Fruit fly (Drosophila melanogaster) whole organism, embryonic: ENCODE results near the gene Cyp18a1.

ENCODE experiments used
- BtbVII ChIP-seq: fragments of 200-800 bp; sonication (Bioruptor generic); optimal IDR thresholded peaks from 3 replicates; lab custom pipeline; 2017; ENCODE audit warnings: missing biosample characterization, mild to moderate bottlenecking, missing genetic modification characterization
- CG1233 ChIP-seq: fragments of 200-800 bp; sonication (Bioruptor generic); optimal IDR thresholded peaks from 4 replicates; lab custom pipeline; 2018; ENCODE audit warnings: missing biosample characterization, mild to moderate bottlenecking, missing genetic modification characterization
- CG12942 ChIP-seq: fragments of 200-800 bp; sonication (Bioruptor generic); optimal IDR thresholded peaks from 3 replicates; lab custom pipeline; 2016; ENCODE audit warnings: missing biosample characterization, missing genetic modification characterization
- CG13287 ChIP-seq: fragments of 200-800 bp; sonication (Bioruptor generic); IDR thresholded peaks from 2 replicates; pipeline ENCODE4 v1.3.6; 2022; ENCODE audit warnings: missing biosample characterization, missing genetic modification characterization; ENCODE audit not compliant: partially characterized antibody
- CG15269 ChIP-seq: fragments of 200-800 bp; sonication (Bioruptor generic); optimal IDR thresholded peaks from 2 replicates; lab custom pipeline; 2018; ENCODE audit warnings: missing biosample characterization, mild to moderate bottlenecking, missing genetic modification characterization, moderate library complexity
- CG18476 ChIP-seq: fragments of 200-800 bp; sonication (Bioruptor generic); optimal IDR thresholded peaks from 2 replicates; lab custom pipeline; 2016; ENCODE audit warnings: missing biosample characterization, mild to moderate bottlenecking, missing genetic modification characterization
- CG2678 ChIP-seq: fragments of 200-800 bp; sonication (Bioruptor generic); optimal IDR thresholded peaks from 3 replicates; lab custom pipeline; 2019; ENCODE audit warnings: missing biosample characterization, mild to moderate bottlenecking, missing genetic modification characterization, moderate library complexity
- CG2889 ChIP-seq: fragments of 200-800 bp; sonication (Bioruptor generic); IDR thresholded peaks from 3 replicates; pipeline ENCODE4 v1.3.6; 2022; ENCODE audit warnings: missing biosample characterization, missing genetic modification characterization
- CG31388 ChIP-seq: fragments of 200-800 bp; sonication (Bioruptor generic); optimal IDR thresholded peaks from 2 replicates; lab custom pipeline; 2016; ENCODE audit warnings: missing biosample characterization, missing genetic modification characterization
- CG4360 ChIP-seq: fragments of 200-800 bp; sonication (Bioruptor generic); IDR thresholded peaks from 2 replicates; pipeline ENCODE4 v1.3.6; 2022; ENCODE audit warnings: missing biosample characterization, missing genetic modification characterization
- CG43689 ChIP-seq: fragments of 200-800 bp; sonication (Bioruptor generic); IDR thresholded peaks from 2 replicates; pipeline ENCODE4 v1.3.6; 2022; ENCODE audit warnings: missing biosample characterization, missing genetic modification characterization
- CG4424 ChIP-seq: fragments of 200-800 bp; sonication (Bioruptor generic); optimal IDR thresholded peaks from 3 replicates; lab custom pipeline; 2016; ENCODE audit warnings: missing biosample characterization, missing genetic modification characterization
- CG7928 ChIP-seq: fragments of 200-800 bp; sonication (Bioruptor generic); optimal IDR thresholded peaks from 2 replicates; lab custom pipeline; 2017; ENCODE audit warnings: missing biosample characterization, mild to moderate bottlenecking, missing genetic modification characterization
- CG7987 ChIP-seq: fragments of 200-800 bp; sonication (Bioruptor generic); optimal IDR thresholded peaks from 2 replicates; lab custom pipeline; 2018; ENCODE audit warnings: missing biosample characterization, mild to moderate bottlenecking, missing genetic modification characterization, moderate library complexity
- CG8388 ChIP-seq: fragments of 200-800 bp; sonication (Bioruptor generic); optimal IDR thresholded peaks from 2 replicates; lab custom pipeline; 2019; ENCODE audit warnings: missing biosample characterization, mild to moderate bottlenecking, missing genetic modification characterization, moderate library complexity
- Dad ChIP-seq: fragments of 200-800 bp; sonication (Bioruptor generic); optimal IDR thresholded peaks from 3 replicates; lab custom pipeline; 2016; ENCODE audit warnings: missing biosample characterization, missing genetic modification characterization
- Dip3 ChIP-seq: fragments of 200-800 bp; sonication (Bioruptor generic); optimal IDR thresholded peaks from 3 replicates; lab custom pipeline; 2016; ENCODE audit warnings: missing biosample characterization, missing genetic modification characterization
- E2f2 ChIP-seq: fragments of 200-800 bp; sonication (Bioruptor generic); IDR thresholded peaks from 2 replicates; pipeline ENCODE4 v1.3.6; 2022; ENCODE audit warnings: missing biosample characterization, missing genetic modification characterization
- Elba2 ChIP-seq: fragments of 200-800 bp; sonication (Bioruptor generic); optimal IDR thresholded peaks from 3 replicates; lab custom pipeline; 2016; ENCODE audit warnings: missing biosample characterization, missing genetic modification characterization
- GATAe ChIP-seq: fragments of 200-800 bp; sonication (Bioruptor generic); conservative IDR thresholded peaks from 2 replicates; pipeline ENCODE4 v1.3.6; 2022; ENCODE audit warnings: missing biosample characterization, missing genetic modification characterization
- Gug ChIP-seq: fragments of 200-800 bp; sonication (Bioruptor generic); IDR thresholded peaks from 4 replicates; pipeline ENCODE4 v1.3.6; 2022; ENCODE audit warnings: missing biosample characterization, missing genetic modification characterization
- HHEX ChIP-seq: fragments of 200-800 bp; sonication (Bioruptor generic); optimal IDR thresholded peaks from 3 replicates; lab custom pipeline; 2017; ENCODE audit warnings: missing biosample characterization, mild to moderate bottlenecking, missing genetic modification characterization, missing genetic modification reagents
- HLHmδ ChIP-seq: fragments of 200-800 bp; sonication (Bioruptor generic); optimal IDR thresholded peaks from 2 replicates; lab custom pipeline; 2018; ENCODE audit warnings: missing biosample characterization, mild to moderate bottlenecking, missing genetic modification characterization, moderate library complexity
- Hsf ChIP-seq: fragments of 200-800 bp; sonication (Bioruptor generic); optimal IDR thresholded peaks from 3 replicates; lab custom pipeline; 2016; ENCODE audit warnings: missing biosample characterization, missing genetic modification characterization
- NFAT ChIP-seq: fragments of 200-800 bp; sonication (Bioruptor generic); IDR thresholded peaks from 2 replicates; pipeline ENCODE4 v1.3.6; 2022; ENCODE audit warnings: missing biosample characterization, missing genetic modification characterization
- Oaz ChIP-seq: fragments of 200-800 bp; sonication (Bioruptor generic); IDR thresholded peaks from 2 replicates; pipeline ENCODE4 v1.3.6; 2022; ENCODE audit warnings: missing biosample characterization, missing genetic modification characterization
- Ptx1 ChIP-seq: fragments of 200-800 bp; sonication (Bioruptor generic); IDR thresholded peaks from 2 replicates; pipeline ENCODE4 v1.3.6; 2022; ENCODE audit warnings: missing biosample characterization, missing genetic modification characterization
- Rx ChIP-seq: fragments of 200-800 bp; sonication (Bioruptor generic); IDR thresholded peaks from 2 replicates; pipeline ENCODE4 v1.3.6; 2022; ENCODE audit warnings: missing biosample characterization, missing genetic modification characterization
- Side ChIP-seq: fragments of 200-800 bp; sonication (Bioruptor generic); optimal IDR thresholded peaks from 2 replicates; lab custom pipeline; 2016; ENCODE audit warnings: missing biosample characterization, missing genetic modification characterization
- Trl ChIP-seq, 3 experiments: fragments of >200 bp in 2 of 3; fragments of 200-800 bp in 1 of 3; sonication (Bioruptor generic) in 1 of 3; optimal IDR thresholded peaks; 2 replicates in 1 of 3; 3 replicates in 2 of 3; lab custom pipeline; 2016 to 2017; ENCODE audit warnings: missing biosample characterization in 1 of 3, missing genetic modification characterization in 1 of 3
- ato ChIP-seq: fragments of 200-800 bp; sonication (Bioruptor generic); IDR thresholded peaks from 2 replicates; pipeline ENCODE4 v1.3.6; 2022; ENCODE audit warnings: missing biosample characterization, missing genetic modification characterization; ENCODE audit not compliant: partially characterized antibody
- cg ChIP-seq: fragments of 200-800 bp; sonication (Bioruptor generic); optimal IDR thresholded peaks from 3 replicates; lab custom pipeline; 2019; ENCODE audit warnings: missing biosample characterization, mild to moderate bottlenecking, missing genetic modification characterization, moderate library complexity
- chif ChIP-seq, 2 experiments: fragments of 200-800 bp; sonication (Bioruptor generic); optimal IDR thresholded peaks; 3 replicates each; lab custom pipeline; 2016; ENCODE audit warnings: missing biosample characterization in 2 of 2, missing genetic modification characterization in 2 of 2
- chm ChIP-seq: fragments of 200-800 bp; sonication (Bioruptor generic); IDR thresholded peaks from 2 replicates; pipeline ENCODE4 v1.3.6; 2022; ENCODE audit warnings: missing biosample characterization, missing genetic modification characterization
- chn ChIP-seq: fragments of 200-800 bp; sonication (Bioruptor generic); optimal IDR thresholded peaks from 2 replicates; lab custom pipeline; 2016; ENCODE audit warnings: missing biosample characterization, missing genetic modification characterization
- dm ChIP-seq: fragments of 200-800 bp; sonication (Bioruptor generic); optimal IDR thresholded peaks from 3 replicates; lab custom pipeline; 2016; ENCODE audit warnings: missing biosample characterization, missing genetic modification characterization
- ham ChIP-seq: fragments of 200-800 bp; sonication (Bioruptor generic); IDR thresholded peaks from 2 replicates; pipeline ENCODE4 v1.3.6; 2022; ENCODE audit warnings: missing biosample characterization, missing genetic modification characterization
- jumu ChIP-seq: fragments of 200-800 bp; sonication (Bioruptor generic); optimal IDR thresholded peaks from 3 replicates; lab custom pipeline; 2016; ENCODE audit warnings: missing biosample characterization, missing genetic modification characterization
- ken ChIP-seq: fragments of 200-800 bp; sonication (Bioruptor generic); IDR thresholded peaks from 3 replicates; pipeline ENCODE4 v1.3.6; 2022; ENCODE audit warnings: missing biosample characterization, missing genetic modification characterization
- kni ChIP-seq: fragments of 200-800 bp; sonication (Bioruptor generic); optimal IDR thresholded peaks from 3 replicates; lab custom pipeline; 2017; ENCODE audit warnings: mild to moderate bottlenecking, missing biosample characterization, missing genetic modification reagents, missing genetic modification characterization
- lbe ChIP-seq: fragments of 200-800 bp; sonication (Bioruptor generic); optimal IDR thresholded peaks from 2 replicates; lab custom pipeline; 2016; ENCODE audit warnings: missing biosample characterization, mild to moderate bottlenecking, missing genetic modification characterization
- luna ChIP-seq: fragments of 200-800 bp; sonication (Bioruptor generic); optimal IDR thresholded peaks from 2 replicates; lab custom pipeline; 2016; ENCODE audit warnings: missing biosample characterization, missing genetic modification characterization
- otp ChIP-seq: fragments of 200-800 bp; sonication (Bioruptor generic); IDR thresholded peaks from 3 replicates; pipeline ENCODE4, ENCODE4 v1.3.6; 2022; ENCODE audit warnings: missing biosample characterization, missing genetic modification characterization
- prd ChIP-seq, 3 experiments: fragments of >200 bp in 2 of 3; fragments of 200-800 bp in 1 of 3; sonication (Bioruptor generic) in 1 of 3; optimal IDR thresholded peaks in 2 of 3; IDR thresholded peaks in 1 of 3; 2 replicates in 2 of 3; 3 replicates in 1 of 3; pipeline versions ENCODE4 v1.3.6 to Lab custom; 2017 to 2022; ENCODE audit warnings: missing biosample characterization in 1 of 3, missing genetic modification characterization in 1 of 3
- sens ChIP-seq: fragments of 200-800 bp; sonication (Bioruptor generic); peaks from one replicate; lab custom pipeline; 2016; ENCODE audit warnings: missing biosample characterization, missing genetic modification characterization
- shn ChIP-seq: fragments of 200-800 bp; sonication (Bioruptor generic); optimal IDR thresholded peaks from 3 replicates; lab custom pipeline; 2016; ENCODE audit warnings: missing biosample characterization, missing genetic modification characterization
- so ChIP-seq: fragments of 200-800 bp; sonication (Bioruptor generic); IDR thresholded peaks from 3 replicates; pipeline ENCODE4 v1.3.6; 2022; ENCODE audit warnings: missing biosample characterization, missing genetic modification characterization
- tx ChIP-seq: fragments of 200-800 bp; sonication (Bioruptor generic); optimal IDR thresholded peaks from 2 replicates; lab custom pipeline; 2016; ENCODE audit warnings: missing biosample characterization, missing genetic modification characterization

Cyp18a1 gene

DNA sequence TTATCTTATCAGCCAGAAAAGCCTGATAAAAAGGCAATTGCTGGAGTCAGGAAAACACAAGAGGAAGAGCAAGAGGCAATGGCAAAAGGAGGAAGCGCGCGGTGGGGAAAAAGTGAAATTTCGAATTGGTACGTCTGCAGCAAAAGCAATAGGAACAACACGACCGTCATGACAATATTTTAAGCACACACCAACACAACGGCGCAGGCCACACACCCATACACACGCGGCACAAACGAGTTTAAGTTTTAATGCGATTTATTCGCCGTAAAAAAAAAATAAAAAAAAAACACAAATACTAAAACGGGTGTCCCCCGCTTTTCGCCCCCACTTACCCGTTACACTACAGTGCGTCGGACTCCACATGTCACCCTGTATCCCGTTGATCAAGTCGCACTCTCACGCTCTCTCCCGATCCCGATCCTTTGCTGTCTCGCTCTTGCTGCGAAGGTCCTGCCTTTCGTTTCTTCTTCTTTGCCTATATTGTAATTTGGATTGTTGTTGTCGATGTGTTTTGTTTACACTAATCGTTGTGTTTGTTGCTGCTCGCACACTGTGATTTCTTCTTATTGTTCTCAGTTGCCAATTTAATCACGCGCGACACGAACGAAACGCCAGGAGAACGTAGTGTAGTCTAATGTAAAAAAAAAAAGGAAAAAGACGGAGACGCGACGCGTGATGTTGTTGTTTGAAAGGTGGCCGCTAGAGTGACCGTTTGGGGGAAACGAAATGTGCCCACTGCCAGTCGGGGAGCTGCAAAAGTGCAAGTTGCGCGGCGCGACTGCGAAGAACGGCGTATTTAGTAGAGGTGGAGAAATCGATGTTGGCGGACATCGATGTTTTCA lies 45.8 kb downstream of the Cyp18a1 start, which contains the start of gene Rip11 (continued):
- TF ChIP-seq chn (GFP tag; lab: Kevin White, UChicago) (no peak), CG18476 (no peak), ato (GFP tag; lab: Robert Waterston, UW) (0 out of 2 replicates have a peak, but pooled peaks have one; percentile 16), CG7928 (GFP tag; lab: Kevin White, UChicago) (no peak), ham (GFP tag; lab: Robert Waterston, UW) (no peak), otp (GFP tag; lab: Robert Waterston, UW) (peak; percentile 43; the same call in 1 of the 3 replicates), NFAT (GFP tag; lab: Robert Waterston, UW) (peak; percentile 65), sens (GFP tag; lab: Kevin White, UChicago) (peak; percentile 80), CG43689 (GFP tag; lab: Robert Waterston, UW) (no peak), Elba2 (GFP tag; lab: Kevin White, UChicago) (peak; percentile 64), CG2678 (tag; lab: Kevin White, UChicago) (peak; percentile 13), dm (GFP tag; lab: Kevin White, UChicago) (peak; percentile 18), Gug (GFP tag; lab: Robert Waterston, UW) (peak; percentile 55; the same call in 2 of the 4 replicates), Hsf (peak; percentile 4), HLHmδ (GFP tag; lab: Kevin White, UChicago) (peak; percentile 24), CG12942 (GFP tag; lab: Kevin White, UChicago) (no peak), HHEX (GFP tag; lab: Kevin White, UChicago) (no peak), tx (GFP tag; lab: Kevin White, UChicago) (no peak), Trl (optimal IDR thresholded peaks at IDR 0.05; lab: Kevin White, UChicago) (peak in 1 of 2 experiments; percentile 35), Trl (GFP tag; optimal IDR thresholded peaks at IDR 0.05; lab: Kevin White, UChicago) (peak; percentile 7), Dad (GFP tag; lab: Kevin White, UChicago) (peak; percentile 4), chm (GFP tag; lab: Robert Waterston, UW) (peak; percentile 32), Rx (GFP tag; lab: Robert Waterston, UW) (no peak), CG8388 (GFP tag; lab: Kevin White, UChicago) (peak; percentile 18), Ptx1 (GFP tag; lab: Robert Waterston, UW) (no peak), lbe (GFP tag; lab: Kevin White, UChicago) (peak; percentile 46), luna (GFP tag; lab: Kevin White, UChicago) (no peak), chif (GFP tag; optimal IDR thresholded peaks at IDR 0.05; lab: Kevin White, UChicago) (peak in 1 of 2 experiments; percentile 3), jumu (GFP tag; lab: Kevin White, UChicago) (peak; percentile 41), CG15269 (tag; lab: Kevin White, UChicago) (peak; percentile 37), E2f2 (GFP tag; lab: Robert Waterston, UW) (peak; percentile 21; the same call in 1 of the 2 replicates), Dip3 (GFP tag; lab: Kevin White, UChicago) (peak; percentile 27), Side (GFP tag; lab: Kevin White, UChicago) (peak; percentile 28), so (GFP tag; lab: Robert Waterston, UW) (no peak), CG2889 (GFP tag; lab: Robert Waterston, UW) (peak; percentile 9; the same call in 1 of the 3 replicates), CG7987 (GFP tag; lab: Kevin White, UChicago) (no peak), CG1233 (peak; percentile 5), Oaz (no peak), GATAe (GFP tag; lab: Robert Waterston, UW) (peak; percentile 74; the same call in 1 of the 2 replicates), CG4424 (GFP tag; lab: Kevin White, UChicago) (peak; percentile 14), ken (GFP tag; lab: Robert Waterston, UW) (0 out of 3 replicates have a peak, but pooled peaks have one; percentile 4), kni (GFP tag; lab: Kevin White, UChicago) (peak; percentile 48), cg (peak; percentile 61), BtbVII (GFP tag; lab: Kevin White, UChicago) (peak; percentile 51), shn (GFP tag; lab: Kevin White, UChicago) (no peak), CG4360 (GFP tag; lab: Robert Waterston, UW) (peak; percentile 85), prd (optimal IDR thresholded peaks at IDR 0.05; lab: Kevin White, UChicago) (no peak), prd (GFP tag; IDR thresholded peaks at IDR 0.05; lab: Robert Waterston, UW) (0 out of 3 replicates have a peak, but pooled peaks have one; percentile 17), CG31388 (GFP tag; lab: Kevin White, UChicago) (no peak), CG13287 (no peak; the same call in 1 of the 2 replicates)
